Fruit fly (Drosophila melanogaster): ENCODE results near the gene CG15530.

DNA sequence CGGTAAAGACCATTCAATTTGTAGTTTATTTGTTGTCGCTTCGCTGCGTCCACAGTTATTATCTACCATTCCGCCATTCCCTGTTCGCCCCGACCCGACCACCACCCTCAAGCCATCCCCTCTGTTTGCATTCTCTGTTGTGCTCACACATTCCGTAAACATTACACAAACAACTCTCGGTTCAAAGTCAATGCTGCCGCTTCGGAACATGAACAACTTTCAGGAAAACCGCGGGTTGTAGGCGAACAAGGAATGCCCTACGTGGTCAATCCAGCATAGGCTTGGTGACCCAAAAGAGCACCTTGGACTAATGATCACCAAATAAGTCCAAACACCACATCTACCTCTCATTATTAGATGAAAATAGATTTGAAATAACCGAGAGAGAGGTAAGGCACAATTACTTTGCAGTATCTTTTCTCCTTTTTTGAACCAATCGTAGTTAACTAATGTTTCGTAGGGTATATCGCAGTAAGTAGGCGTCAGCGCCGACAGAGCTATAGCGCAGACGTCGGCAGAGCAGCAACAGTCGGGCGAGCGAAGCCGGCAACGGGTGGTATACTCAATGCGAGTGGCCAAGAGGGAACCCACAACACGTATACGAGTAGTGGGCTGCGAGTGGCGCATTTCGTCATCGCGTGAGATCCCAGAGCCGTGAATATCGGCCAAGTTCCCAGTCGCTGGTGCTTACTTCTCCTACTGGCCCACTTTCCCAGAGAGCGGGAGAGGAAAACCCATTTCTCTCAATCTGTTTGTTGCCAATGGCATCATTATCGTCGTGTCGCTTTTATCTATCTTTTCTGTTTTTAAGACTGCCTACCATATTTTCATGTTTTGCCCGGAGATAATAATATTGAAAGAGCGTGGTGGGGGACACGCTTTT is 25.7 kb downstream of the CG15530 start:
- no peak for TF ChIP-seq CTCF (optimal IDR thresholded peaks at IDR 0.05)
- no peak for TF ChIP-seq CG8478 (optimal IDR thresholded peaks at IDR 0.05)

Data from S2 (cell line).